Worm (Caenorhabditis elegans) whole organism, L1 larva: ENCODE data around the gene smg-4.

Experiments
- C34B4.2 ChIP-seq: sonication (generic microtip); optimal IDR thresholded peaks from 2 replicates; lab custom pipeline; 2017; ENCODE audit warnings: mild to moderate bottlenecking, missing genetic modification characterization, missing compliant biosample characterization
- F16B12.6 ChIP-seq: fragments of 150-350 bp; optimal IDR thresholded peaks from 2 replicates; lab custom pipeline; 2014; ENCODE audit warnings: missing biosample characterization, missing genetic modification characterization
- Y116A8C.19 ChIP-seq: sonication (generic microtip); optimal IDR thresholded peaks from 2 replicates; lab custom pipeline; 2016; ENCODE audit warnings: missing compliant biosample characterization, missing genetic modification characterization, borderline replicate concordance
- aha-1 ChIP-seq: fragments of 150-350 bp; optimal IDR thresholded peaks from 2 replicates; lab custom pipeline; 2014; ENCODE audit warnings: missing biosample characterization, missing genetic modification characterization
- alr-1 ChIP-seq: fragments of 200-800 bp; sonication (Bioruptor generic); optimal IDR thresholded peaks from 2 replicates; lab custom pipeline; 2018; ENCODE audit warnings: borderline replicate concordance, mild to moderate bottlenecking, missing genetic modification characterization, missing compliant biosample characterization
- blmp-1 ChIP-seq: fragments of 150-350 bp; optimal IDR thresholded peaks from 2 replicates; lab custom pipeline; 2014; ENCODE audit warnings: missing biosample characterization, missing genetic modification characterization
- ceh-8 ChIP-seq: fragments of 200-800 bp; sonication (Bioruptor generic); optimal IDR thresholded peaks from 2 replicates; lab custom pipeline; 2018; ENCODE audit warnings: mild to moderate bottlenecking, missing genetic modification characterization, moderate library complexity, missing compliant biosample characterization
- ceh-82 ChIP-seq, 3 experiments: fragments of 150-350 bp in 1 of 3; sonication (generic microtip) in 2 of 3; optimal IDR thresholded peaks; 2 replicates each; lab custom pipeline; 2014 to 2017; ENCODE audit warnings: missing biosample characterization in 3 of 3, missing genetic modification characterization in 3 of 3
- ceh-90 ChIP-seq: sonication (generic microtip); optimal IDR thresholded peaks from 2 replicates; lab custom pipeline; 2016; ENCODE audit warnings: missing genetic modification characterization, missing compliant biosample characterization
- dpl-1 ChIP-seq, 3 experiments: fragments of 150-350 bp in 2 of 3; sonication (generic microtip) in 1 of 3; optimal IDR thresholded peaks; 2 replicates each; lab custom pipeline; 2014 to 2017; ENCODE audit warnings: missing biosample characterization in 3 of 3, missing genetic modification characterization in 3 of 3, missing genetic modification reagents in 3 of 3
- efl-1 ChIP-seq, 4 experiments: fragments of 150-350 bp; optimal IDR thresholded peaks in 3 of 4; peaks in 1 of 4; 1 replicate in 1 of 4; 2 replicates in 3 of 4; lab custom pipeline; 2014; ENCODE audit warnings: missing biosample characterization in 2 of 4, missing genetic modification characterization in 2 of 4, missing genetic modification reagents in 2 of 4
- efl-3 ChIP-seq: fragments of 200-800 bp; sonication (Bioruptor generic); optimal IDR thresholded peaks from 2 replicates; lab custom pipeline; 2018; ENCODE audit warnings: mild to moderate bottlenecking, missing genetic modification characterization, missing compliant biosample characterization
- egl-13 ChIP-seq: sonication (generic microtip); optimal IDR thresholded peaks from 2 replicates; lab custom pipeline; 2016; ENCODE audit warnings: missing genotype, missing genetic modification reagents, missing genetic modification characterization, missing compliant biosample characterization
- egl-27 ChIP-seq, 2 experiments: fragments of 150-350 bp in 1 of 2; sonication (generic microtip); optimal IDR thresholded peaks; 3 replicates each; lab custom pipeline; 2017 to 2018; ENCODE audit warnings: missing biosample characterization in 2 of 2, missing genetic modification characterization in 2 of 2, missing genetic modification reagents in 2 of 2
- elt-2 ChIP-seq: sonication (generic microtip); optimal IDR thresholded peaks from 2 replicates; lab custom pipeline; 2016; ENCODE audit warnings: missing genetic modification characterization, mild to moderate bottlenecking, inconsistent platforms, missing compliant biosample characterization, missing genetic modification reagents
- ets-5 ChIP-seq: fragments of 200-800 bp; sonication (Bioruptor generic); IDR thresholded peaks from 2 replicates; pipeline ENCODE4 v1.3.6; 2022; ENCODE audit warnings: missing genetic modification characterization, missing compliant biosample characterization
- fkh-10 ChIP-seq: sonication (generic microtip); optimal IDR thresholded peaks from 2 replicates; lab custom pipeline; 2017; ENCODE audit warnings: missing biosample characterization, missing genetic modification reagents, missing genetic modification characterization
- fkh-8 ChIP-seq: sonication (generic microtip); optimal IDR thresholded peaks from 2 replicates; lab custom pipeline; 2016; ENCODE audit warnings: mild to moderate bottlenecking, missing genetic modification characterization, missing compliant biosample characterization
- fos-1 ChIP-seq: fragments of 150-350 bp; optimal IDR thresholded peaks from 2 replicates; lab custom pipeline; 2014; ENCODE audit warnings: missing biosample characterization, missing genetic modification characterization
- hlh-4 ChIP-seq: sonication (generic microtip); optimal IDR thresholded peaks from 2 replicates; lab custom pipeline; 2016; ENCODE audit warnings: mild to moderate bottlenecking, missing genetic modification characterization, missing compliant biosample characterization
- isw-1 ChIP-seq: fragments of 200-800 bp; sonication (Bioruptor generic); IDR thresholded peaks from 2 replicates; pipeline ENCODE4 v1.3.6; 2022; ENCODE audit warnings: missing genetic modification characterization, missing compliant biosample characterization
- lin-14 ChIP-seq: fragments of 200-800 bp; sonication (Bioruptor generic); optimal IDR thresholded peaks from 2 replicates; lab custom pipeline; 2018; ENCODE audit warnings: mild to moderate bottlenecking, missing genetic modification characterization, moderate library complexity, missing compliant biosample characterization
- lin-35 ChIP-seq, 2 experiments: fragments of 150-350 bp; optimal IDR thresholded peaks; 2 replicates each; lab custom pipeline; 2014; ENCODE audit warnings: missing biosample characterization in 2 of 2, missing genetic modification characterization in 2 of 2, missing genetic modification reagents in 2 of 2
- lin-39 ChIP-seq: fragments of 150-350 bp; optimal IDR thresholded peaks from 2 replicates; lab custom pipeline; 2014; ENCODE audit warnings: missing biosample characterization, missing genetic modification reagents, missing genetic modification characterization
- lsy-2 ChIP-seq, 2 experiments: fragments of 150-350 bp; optimal IDR thresholded peaks; 2 replicates each; lab custom pipeline; 2014; ENCODE audit warnings: missing biosample characterization in 2 of 2, missing genetic modification characterization in 2 of 2
- mab-9 ChIP-seq: fragments of 200-800 bp; sonication (Bioruptor generic); IDR thresholded peaks from 2 replicates; pipeline ENCODE4 v1.3.6; 2022; ENCODE audit warnings: missing genetic modification reagents, missing genetic modification characterization, missing compliant biosample characterization
- mdl-1 ChIP-seq, 2 experiments: fragments of 150-350 bp; optimal IDR thresholded peaks; 2 replicates each; lab custom pipeline; 2014 to 2017; ENCODE audit warnings: missing biosample characterization in 2 of 2, missing genetic modification characterization in 2 of 2, inconsistent platforms in 1 of 2
- mef-2 ChIP-seq: fragments of 150-350 bp; optimal IDR thresholded peaks from 2 replicates; lab custom pipeline; 2014; ENCODE audit warnings: missing biosample characterization, missing genetic modification characterization
- mep-1 ChIP-seq: fragments of 150-350 bp; optimal IDR thresholded peaks from 2 replicates; lab custom pipeline; 2014; ENCODE audit warnings: missing biosample characterization, missing genetic modification characterization
- nhr-12 ChIP-seq: sonication (generic microtip); optimal IDR thresholded peaks from 2 replicates; lab custom pipeline; 2017; ENCODE audit warnings: missing biosample characterization, missing genetic modification characterization
- nhr-20 ChIP-seq: sonication (generic microtip); optimal IDR thresholded peaks from 2 replicates; lab custom pipeline; 2016; ENCODE audit warnings: mild to moderate bottlenecking, missing genetic modification characterization, missing compliant biosample characterization
- nhr-47 ChIP-seq: sonication (generic microtip); optimal IDR thresholded peaks from 2 replicates; lab custom pipeline; 2016; ENCODE audit warnings: mild to moderate bottlenecking, missing genetic modification characterization, moderate library complexity, missing compliant biosample characterization
- nhr-77 ChIP-seq: fragments of 150-350 bp; optimal IDR thresholded peaks from 2 replicates; lab custom pipeline; 2014; ENCODE audit warnings: missing biosample characterization, missing genetic modification characterization
- nhr-90 ChIP-seq: sonication (generic microtip); optimal IDR thresholded peaks from 2 replicates; lab custom pipeline; 2016; ENCODE audit warnings: mild to moderate bottlenecking, missing genetic modification characterization, missing compliant biosample characterization; ENCODE audit not compliant: poor library complexity
- pqm-1 ChIP-seq: sonication (generic microtip); optimal IDR thresholded peaks from 3 replicates; lab custom pipeline; 2017; ENCODE audit warnings: missing biosample characterization, missing genetic modification characterization
- rnt-1 ChIP-seq: sonication (generic microtip); optimal IDR thresholded peaks from 2 replicates; lab custom pipeline; 2016; ENCODE audit warnings: mild to moderate bottlenecking, missing genetic modification characterization, moderate library complexity, missing compliant biosample characterization
- skn-1 ChIP-seq: fragments of 150-350 bp; optimal IDR thresholded peaks from 2 replicates; lab custom pipeline; 2014; ENCODE audit warnings: missing biosample characterization, missing genetic modification characterization
- snpc-4 ChIP-seq: fragments of 150-350 bp; optimal IDR thresholded peaks from 2 replicates; lab custom pipeline; 2014; ENCODE audit warnings: missing biosample characterization, missing genetic modification characterization
- snu-23 ChIP-seq: sonication (generic microtip); optimal IDR thresholded peaks from 2 replicates; lab custom pipeline; 2016; ENCODE audit warnings: missing genetic modification characterization, missing compliant biosample characterization
- sptf-1 ChIP-seq: fragments of 150-350 bp; optimal IDR thresholded peaks from 2 replicates; lab custom pipeline; 2014; ENCODE audit warnings: missing biosample characterization, missing genetic modification characterization
- tbx-2 ChIP-seq: sonication (generic microtip); optimal IDR thresholded peaks from 2 replicates; lab custom pipeline; 2016; ENCODE audit warnings: missing genetic modification characterization, missing compliant biosample characterization
- tlp-1 ChIP-seq: fragments of 150-350 bp; optimal IDR thresholded peaks from 2 replicates; lab custom pipeline; 2014; ENCODE audit warnings: missing biosample characterization, missing genetic modification characterization
- unc-86 ChIP-seq: sonication (generic microtip); optimal IDR thresholded peaks from 2 replicates; lab custom pipeline; 2016; ENCODE audit warnings: missing genetic modification characterization, missing compliant biosample characterization
- vab-15 ChIP-seq: sonication (generic microtip); optimal IDR thresholded peaks from 2 replicates; lab custom pipeline; 2017; ENCODE audit warnings: missing genotype, mild to moderate bottlenecking, missing genetic modification characterization, missing compliant biosample characterization
- xbp-1 ChIP-seq: sonication (generic microtip); optimal IDR thresholded peaks from 2 replicates; lab custom pipeline; 2016; ENCODE audit warnings: missing genetic modification characterization, missing compliant biosample characterization
- ztf-11 ChIP-seq, 2 experiments: sonication (generic microtip); optimal IDR thresholded peaks; 2 replicates each; lab custom pipeline; 2016 to 2017; ENCODE audit warnings: missing genetic modification characterization in 2 of 2, missing biosample characterization in 1 of 2, missing compliant biosample characterization in 1 of 2

Gene smg-4

DNA sequence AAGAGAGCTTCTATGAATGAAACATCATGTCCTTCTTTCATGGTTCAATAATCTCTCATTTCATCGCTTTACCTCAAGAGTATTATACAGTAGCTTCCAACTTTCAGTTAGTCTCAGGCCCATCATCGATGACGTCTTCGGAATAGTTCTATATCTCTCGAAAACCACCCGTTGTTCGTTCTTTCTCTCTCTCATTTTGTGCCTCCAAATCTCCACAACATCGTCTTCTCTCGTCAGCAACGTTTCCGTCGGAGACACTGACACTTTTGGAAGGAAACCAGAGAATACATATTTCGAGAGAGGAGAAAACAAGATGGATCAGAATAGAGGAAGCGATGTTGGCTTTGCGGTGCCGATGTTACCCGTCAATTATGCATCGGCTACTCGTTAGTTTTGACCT is 45.7 kb downstream of the smg-4 start:
- TF ChIP-seq mep-1 (tag; lab: Kevin White, UChicago) (peak; percentile 20), efl-1 (optimal IDR thresholded peaks at IDR 0.05; lab: Kevin White, UChicago) (no peak), efl-1 (GFP tag; optimal IDR thresholded peaks at IDR 0.05 in 1 of 2; lab: Kevin White, UChicago) (peak in 1 of 2 experiments; percentile 90), blmp-1 (tag; lab: Kevin White, UChicago) (peak; percentile 71), dpl-1 (GFP tag; optimal IDR thresholded peaks at IDR 0.05; lab: Kevin White, UChicago) (no peak), ceh-82 (tag; optimal IDR thresholded peaks at IDR 0.05; lab: Kevin White, UChicago) (peak in 1 of 3 experiments; percentile 43), lin-35 (GFP tag; optimal IDR thresholded peaks at IDR 0.05; lab: Kevin White, UChicago) (no peak), lin-14 (GFP tag; lab: Kevin White, UChicago) (peak; percentile 62), lsy-2 (tag; optimal IDR thresholded peaks at IDR 0.05; lab: Kevin White, UChicago) (peak in 1 of 2 experiments; percentile 37)
- TF ChIP-seq, all 84 proteins: peak for 6

DNA sequence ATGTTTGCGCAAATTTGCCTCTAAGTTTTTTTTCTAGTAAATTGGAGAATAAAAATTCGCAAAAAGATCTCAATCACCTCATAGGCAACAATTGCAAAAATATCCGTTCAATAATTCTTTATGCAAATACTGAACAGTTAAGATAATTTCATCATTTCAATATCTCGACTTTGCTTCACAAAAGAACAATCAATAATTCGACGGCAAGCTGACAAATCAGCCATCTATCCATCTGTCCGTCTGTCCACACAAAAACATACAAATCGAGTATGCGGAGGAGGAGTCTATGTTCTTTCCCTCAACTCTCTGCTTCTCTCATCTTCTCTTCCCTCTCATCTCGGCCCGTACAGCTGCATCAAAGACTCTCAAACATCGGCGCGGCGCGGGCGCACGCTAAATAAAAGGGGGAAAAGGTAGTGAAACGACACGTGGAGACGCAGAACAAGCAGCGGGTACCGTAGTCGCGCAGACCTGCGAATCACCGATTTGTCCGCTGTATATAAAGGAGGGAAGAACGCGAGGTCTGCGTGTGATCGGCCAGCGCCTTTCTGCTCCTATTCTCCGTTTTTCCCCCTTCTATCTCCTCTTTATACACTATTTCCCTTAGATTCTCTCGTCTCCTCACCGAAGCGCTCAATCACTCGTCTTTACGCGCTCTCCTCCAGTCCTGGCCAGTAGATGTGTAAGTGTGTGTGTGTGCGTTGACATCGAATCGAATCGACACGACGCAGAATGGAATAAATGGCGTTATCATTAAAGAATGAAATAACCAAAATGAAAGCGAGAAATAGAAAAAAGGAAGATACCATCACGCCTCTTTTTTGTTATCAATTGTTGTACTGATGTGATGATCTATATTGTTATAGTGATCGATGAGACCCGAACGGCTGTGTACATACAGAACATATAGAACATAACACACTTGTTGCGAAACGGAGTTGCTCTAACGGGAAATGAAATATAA is 46.5 kb downstream of the smg-4 start:
- TF ChIP-seq mdl-1 (tag; optimal IDR thresholded peaks at IDR 0.05; lab: Kevin White, UChicago): peak; percentile 74 to 97
- TF ChIP-seq snu-23 (GFP tag; lab: Kevin White, UChicago): peak; percentile 99
- peak; percentile 11 for TF ChIP-seq nhr-12 (tag; lab: Kevin White, UChicago)
- peak; percentile 82 for TF ChIP-seq mef-2 (tag; lab: Kevin White, UChicago)
- peak; percentile 96 for TF ChIP-seq vab-15 (tag; lab: Kevin White, UChicago)
- no peak for TF ChIP-seq Y116A8C.19 (tag; lab: Kevin White, UChicago)
- TF ChIP-seq ceh-90: no peak
- TF ChIP-seq unc-86 (tag; lab: Kevin White, UChicago): peak; percentile 96
- no peak for TF ChIP-seq hlh-4 (tag; lab: Kevin White, UChicago)
- TF ChIP-seq snpc-4 (tag; lab: Kevin White, UChicago): peak; percentile 80
- TF ChIP-seq skn-1: peak; percentile 80
- TF ChIP-seq mab-9: peak; percentile 83
- TF ChIP-seq tbx-2 (tag; lab: Kevin White, UChicago): peak; percentile 97
- peak; percentile 94 for TF ChIP-seq nhr-77
- peak; percentile 24 for TF ChIP-seq lin-39 (tag; lab: Kevin White, UChicago)
- TF ChIP-seq lin-14 (GFP tag; lab: Kevin White, UChicago): peak; percentile 100
- peak; percentile 95 to 99 for TF ChIP-seq lsy-2 (tag; optimal IDR thresholded peaks at IDR 0.05; lab: Kevin White, UChicago)
- peak; percentile 57 to 95 (median 83) for TF ChIP-seq ceh-82 (tag; optimal IDR thresholded peaks at IDR 0.05; lab: Kevin White, UChicago)
- TF ChIP-seq egl-27 (tag; optimal IDR thresholded peaks at IDR 0.05; lab: Kevin White, UChicago): peak; percentile 84 to 96
- TF ChIP-seq tlp-1 (tag; lab: Kevin White, UChicago): no peak
- peak; percentile 95 for TF ChIP-seq nhr-47 (tag; lab: Kevin White, UChicago)
- TF ChIP-seq alr-1 (tag; lab: Kevin White, UChicago): no peak
- peak; percentile 86 for TF ChIP-seq egl-13 (tag; lab: Kevin White, UChicago)
- peak in 1 of 2 experiments; percentile 82 for TF ChIP-seq ztf-11 (tag; optimal IDR thresholded peaks at IDR 0.05; lab: Kevin White, UChicago)
- peak; percentile 91 for TF ChIP-seq elt-2 (tag; lab: Kevin White, UChicago)
- TF ChIP-seq fos-1 (tag; lab: Kevin White, UChicago): peak; percentile 84
- TF ChIP-seq aha-1 (tag; lab: Kevin White, UChicago): no peak
- peak; percentile 10 for TF ChIP-seq F16B12.6 (tag; lab: Kevin White, UChicago)
- TF ChIP-seq fkh-8: peak; percentile 99
- peak; percentile 88 for TF ChIP-seq ceh-8 (GFP tag; lab: Kevin White, UChicago)
- peak; percentile 65 to 77 (median 68) for TF ChIP-seq dpl-1 (GFP tag; optimal IDR thresholded peaks at IDR 0.05; lab: Kevin White, UChicago)
- peak; percentile 49 for TF ChIP-seq efl-3
- TF ChIP-seq rnt-1 (tag; lab: Kevin White, UChicago): peak; percentile 70
- no peak for TF ChIP-seq sptf-1 (tag; lab: Kevin White, UChicago)
- peak; percentile 76 for TF ChIP-seq mep-1 (tag; lab: Kevin White, UChicago)
- TF ChIP-seq xbp-1 (tag; lab: Kevin White, UChicago): peak; percentile 98
- peak; percentile 98 for TF ChIP-seq nhr-20 (tag; lab: Kevin White, UChicago)
- peak; percentile 90 for TF ChIP-seq isw-1 (GFP tag; lab: Robert Waterston, UW)
- no peak for TF ChIP-seq ets-5
- no peak for TF ChIP-seq C34B4.2 (tag; lab: Kevin White, UChicago)
- TF ChIP-seq fkh-10: peak; percentile 96
- no peak for TF ChIP-seq pqm-1
- TF ChIP-seq nhr-90: peak; percentile 89
